Worm (Caenorhabditis elegans) whole organism, L3 larva: ENCODE results near the gene srbc-14.

Experiments used
- R02D3.7 ChIP-seq: fragments of 150-350 bp; optimal IDR thresholded peaks from 2 replicates; lab custom pipeline; 2014; ENCODE audit warnings: missing biosample characterization, missing genetic modification characterization
- ceh-82 ChIP-seq: fragments of 150-350 bp; optimal IDR thresholded peaks from 2 replicates; lab custom pipeline; 2014; ENCODE audit warnings: missing biosample characterization, missing genetic modification characterization
- lsy-12 ChIP-seq: sonication (generic microtip); optimal IDR thresholded peaks from 2 replicates; lab custom pipeline; 2016; ENCODE audit warnings: mild to moderate bottlenecking, missing genetic modification characterization, missing compliant biosample characterization
- mdl-1 ChIP-seq: fragments of 150-350 bp; optimal IDR thresholded peaks from 2 replicates; lab custom pipeline; 2014; ENCODE audit warnings: missing biosample characterization, missing genetic modification characterization
- nhr-11 ChIP-seq: fragments of 150-350 bp; optimal IDR thresholded peaks from 2 replicates; lab custom pipeline; 2014; ENCODE audit warnings: missing biosample characterization, missing genetic modification characterization
- nhr-43 ChIP-seq: sonication (generic microtip); optimal IDR thresholded peaks from 2 replicates; lab custom pipeline; 2016; ENCODE audit warnings: mild to moderate bottlenecking, missing genetic modification characterization, missing compliant biosample characterization; ENCODE audit not compliant: poor library complexity, severe bottlenecking
- pha-4 ChIP-seq: fragments of 150-350 bp; optimal IDR thresholded peaks from 2 replicates; lab custom pipeline; 2014; ENCODE audit warnings: missing biosample characterization, missing genetic modification reagents, missing genetic modification characterization

DNA sequence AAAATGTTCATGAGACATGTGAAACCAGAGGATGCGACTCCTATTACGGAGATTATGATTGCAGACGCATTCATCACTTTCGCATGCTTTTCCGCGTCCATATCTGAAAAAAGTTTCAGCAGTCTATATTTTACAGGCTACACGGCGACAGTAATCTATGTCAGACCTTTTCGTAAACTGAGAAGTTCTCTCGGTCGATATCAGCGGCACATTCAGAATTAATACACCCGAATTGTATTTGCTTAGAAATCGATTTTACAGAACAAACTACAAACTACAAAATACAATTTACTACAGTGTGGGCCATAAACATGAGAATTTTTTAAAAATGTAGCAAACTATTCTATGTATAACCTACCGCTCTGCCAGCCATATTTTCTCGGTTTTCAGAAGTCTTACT lies at the start of gene srbc-14:
- TF ChIP-seq ceh-82 (tag; lab: Kevin White, UChicago), result no peak
- no peak for TF ChIP-seq R02D3.7 (tag; lab: Kevin White, UChicago)
- no peak for TF ChIP-seq pha-4 (tag; lab: Kevin White, UChicago)
- no peak for TF ChIP-seq mdl-1 (tag; lab: Kevin White, UChicago)
- no peak for TF ChIP-seq nhr-43 (tag; lab: Kevin White, UChicago)
- TF ChIP-seq lsy-12 (tag; lab: Kevin White, UChicago), result no peak
- TF ChIP-seq nhr-11 (tag; lab: Kevin White, UChicago), result no peak
